Worm (Caenorhabditis elegans) whole organism, late embryonic: ENCODE data around the gene M153.5.

Experiments used
- K02D7.2 ChIP-seq: sonication (generic microtip); optimal IDR thresholded peaks from 2 replicates; lab custom pipeline; 2017; ENCODE audit warnings: mild to moderate bottlenecking, missing genetic modification characterization, missing compliant biosample characterization
- Y22D7AL.16 ChIP-seq: sonication (generic microtip); optimal IDR thresholded peaks from 2 replicates; lab custom pipeline; 2016; ENCODE audit warnings: missing genetic modification characterization, missing compliant biosample characterization
- ahr-1 ChIP-seq: sonication (generic microtip); optimal IDR thresholded peaks from 2 replicates; lab custom pipeline; 2016; ENCODE audit warnings: missing genetic modification characterization, missing compliant biosample characterization
- ceh-18 ChIP-seq: sonication (generic microtip); optimal IDR thresholded peaks from 2 replicates; lab custom pipeline; 2016; ENCODE audit warnings: missing genetic modification characterization, missing compliant biosample characterization
- ceh-19 ChIP-seq: fragments of 200-800 bp; sonication (Bioruptor generic); optimal IDR thresholded peaks from 2 replicates; lab custom pipeline; 2018; ENCODE audit warnings: mild to moderate bottlenecking, missing genetic modification characterization, missing compliant biosample characterization
- ceh-24 ChIP-seq: sonication (generic microtip); optimal IDR thresholded peaks from 2 replicates; lab custom pipeline; 2016; ENCODE audit warnings: mild to moderate bottlenecking, missing genetic modification characterization, missing compliant biosample characterization
- ceh-30 ChIP-seq: fragments of 150-350 bp; optimal IDR thresholded peaks from 2 replicates; lab custom pipeline; 2014; ENCODE audit warnings: missing biosample characterization, missing genetic modification characterization
- ceh-31 ChIP-seq: sonication (generic microtip); optimal IDR thresholded peaks from 2 replicates; lab custom pipeline; 2016; ENCODE audit warnings: missing genetic modification characterization, missing compliant biosample characterization
- ceh-34 ChIP-seq: sonication (generic microtip); optimal IDR thresholded peaks from 2 replicates; lab custom pipeline; 2016; ENCODE audit warnings: mild to moderate bottlenecking, missing genetic modification characterization, missing compliant biosample characterization
- ceh-45 ChIP-seq: fragments of 200-800 bp; sonication (Bioruptor generic); IDR thresholded peaks from 2 replicates; pipeline ENCODE4 v1.3.6; 2022; ENCODE audit warnings: missing genetic modification reagents, missing genetic modification characterization, missing compliant biosample characterization
- ceh-9 ChIP-seq: sonication (generic microtip); optimal IDR thresholded peaks from 2 replicates; lab custom pipeline; 2016; ENCODE audit warnings: mild to moderate bottlenecking, missing genetic modification characterization, inconsistent platforms, missing compliant biosample characterization
- che-1 ChIP-seq: sonication (generic microtip); optimal IDR thresholded peaks from 2 replicates; lab custom pipeline; 2016; ENCODE audit warnings: mild to moderate bottlenecking, missing genetic modification characterization, missing compliant biosample characterization
- ets-4 ChIP-seq: sonication (generic microtip); optimal IDR thresholded peaks from 2 replicates; lab custom pipeline; 2016; ENCODE audit warnings: missing genetic modification characterization, missing compliant biosample characterization
- fax-1 ChIP-seq: sonication (generic microtip); optimal IDR thresholded peaks from 2 replicates; lab custom pipeline; 2016; ENCODE audit warnings: missing genotype, missing genetic modification characterization, missing compliant biosample characterization
- fkh-10 ChIP-seq: fragments of 150-350 bp; optimal IDR thresholded peaks from 2 replicates; lab custom pipeline; 2014; ENCODE audit warnings: missing biosample characterization, missing genetic modification reagents, missing genetic modification characterization
- hlh-13 ChIP-seq: fragments of 200-800 bp; sonication (Bioruptor generic); optimal IDR thresholded peaks from 2 replicates; lab custom pipeline; 2018; ENCODE audit warnings: mild to moderate bottlenecking, missing genetic modification characterization, missing compliant biosample characterization
- hlh-15 ChIP-seq: sonication (generic microtip); optimal IDR thresholded peaks from 2 replicates; lab custom pipeline; 2016; ENCODE audit warnings: missing genetic modification characterization, missing compliant biosample characterization
- hlh-30 ChIP-seq: sonication (generic microtip); optimal IDR thresholded peaks from 2 replicates; lab custom pipeline; 2017; ENCODE audit warnings: antibody characterized with exemption, missing genetic modification characterization, missing compliant biosample characterization; ENCODE audit not compliant: insufficient read depth
- hlh-8 ChIP-seq: sonication (generic microtip); optimal IDR thresholded peaks from 2 replicates; lab custom pipeline; 2016; ENCODE audit warnings: missing genotype, missing genetic modification characterization, missing compliant biosample characterization
- lin-11 ChIP-seq: fragments of 200-800 bp; sonication (Bioruptor generic); optimal IDR thresholded peaks from 2 replicates; lab custom pipeline; 2018; ENCODE audit warnings: mild to moderate bottlenecking, missing genetic modification characterization, missing compliant biosample characterization
- madf-2 ChIP-seq: sonication (generic microtip); optimal IDR thresholded peaks from 2 replicates; lab custom pipeline; 2017; ENCODE audit warnings: missing genetic modification characterization, missing compliant biosample characterization
- mec-3 ChIP-seq: sonication (generic microtip); optimal IDR thresholded peaks from 2 replicates; lab custom pipeline; 2016; ENCODE audit warnings: borderline replicate concordance, missing genetic modification characterization, missing compliant biosample characterization
- nfya-1 ChIP-seq: sonication (generic microtip); optimal IDR thresholded peaks from 2 replicates; lab custom pipeline; 2017; ENCODE audit warnings: missing genetic modification characterization, mild to moderate bottlenecking, missing compliant biosample characterization, antibody characterized with exemption, moderate library complexity
- nhr-11 ChIP-seq: fragments of 150-350 bp; optimal IDR thresholded peaks from 2 replicates; lab custom pipeline; 2014; ENCODE audit warnings: missing biosample characterization, missing genetic modification characterization
- npax-4 ChIP-seq: sonication (generic microtip); optimal IDR thresholded peaks from 2 replicates; lab custom pipeline; 2016; ENCODE audit warnings: missing genetic modification characterization, missing compliant biosample characterization
- pat-9 ChIP-seq: fragments of 200-800 bp; sonication (Bioruptor generic); optimal IDR thresholded peaks from 2 replicates; lab custom pipeline; 2018; ENCODE audit warnings: mild to moderate bottlenecking, missing genetic modification characterization, moderate library complexity, missing compliant biosample characterization
- pax-1 ChIP-seq: fragments of 150-350 bp; optimal IDR thresholded peaks from 2 replicates; lab custom pipeline; 2014; ENCODE audit warnings: missing biosample characterization, missing genetic modification characterization
- pha-2 ChIP-seq: sonication (generic microtip); optimal IDR thresholded peaks from 2 replicates; lab custom pipeline; 2017; ENCODE audit warnings: mild to moderate bottlenecking, missing genetic modification characterization, missing compliant biosample characterization
- pqm-1 ChIP-seq: sonication (generic microtip); optimal IDR thresholded peaks from 2 replicates; lab custom pipeline; 2016; ENCODE audit warnings: missing genetic modification characterization, missing compliant biosample characterization
- pros-1 ChIP-seq: fragments of 150-350 bp; optimal IDR thresholded peaks from 2 replicates; lab custom pipeline; 2014; ENCODE audit warnings: missing biosample characterization, missing genetic modification reagents, missing genetic modification characterization
- ref-2 ChIP-seq: sonication (generic microtip); optimal IDR thresholded peaks from 2 replicates; lab custom pipeline; 2016; ENCODE audit warnings: missing genetic modification characterization, missing compliant biosample characterization
- rnt-1 ChIP-seq: sonication (generic microtip); optimal IDR thresholded peaks from 2 replicates; lab custom pipeline; 2016; ENCODE audit warnings: missing genetic modification characterization, missing compliant biosample characterization
- sdc-2 ChIP-seq: sonication (generic microtip); optimal IDR thresholded peaks from 2 replicates; lab custom pipeline; 2016; ENCODE audit warnings: missing genotype, missing genetic modification characterization, missing compliant biosample characterization
- sox-4 ChIP-seq: sonication (generic microtip); optimal IDR thresholded peaks from 2 replicates; lab custom pipeline; 2017; ENCODE audit warnings: mild to moderate bottlenecking, missing genetic modification characterization, inconsistent platforms, missing compliant biosample characterization
- syd-9 ChIP-seq: sonication (generic microtip); optimal IDR thresholded peaks from 2 replicates; lab custom pipeline; 2016; ENCODE audit warnings: mild to moderate bottlenecking, missing genetic modification characterization, moderate library complexity, missing compliant biosample characterization
- tbx-2 ChIP-seq: sonication (generic microtip); optimal IDR thresholded peaks from 2 replicates; lab custom pipeline; 2016; ENCODE audit warnings: missing genetic modification characterization, missing compliant biosample characterization
- unc-42 ChIP-seq: sonication (generic microtip); optimal IDR thresholded peaks from 2 replicates; lab custom pipeline; 2016; ENCODE audit warnings: missing genotype, missing genetic modification characterization, missing compliant biosample characterization
- unc-55 ChIP-seq: sonication (generic microtip); optimal IDR thresholded peaks from 2 replicates; lab custom pipeline; 2017; ENCODE audit warnings: missing biosample characterization, missing genetic modification reagents, missing genetic modification characterization
- unc-86 ChIP-seq: sonication (generic microtip); optimal IDR thresholded peaks from 2 replicates; lab custom pipeline; 2016; ENCODE audit warnings: missing genetic modification characterization, missing compliant biosample characterization
- ztf-16 ChIP-seq: sonication (generic microtip); optimal IDR thresholded peaks from 2 replicates; lab custom pipeline; 2017; ENCODE audit warnings: missing genetic modification characterization, missing compliant biosample characterization

M153.5 gene

DNA sequence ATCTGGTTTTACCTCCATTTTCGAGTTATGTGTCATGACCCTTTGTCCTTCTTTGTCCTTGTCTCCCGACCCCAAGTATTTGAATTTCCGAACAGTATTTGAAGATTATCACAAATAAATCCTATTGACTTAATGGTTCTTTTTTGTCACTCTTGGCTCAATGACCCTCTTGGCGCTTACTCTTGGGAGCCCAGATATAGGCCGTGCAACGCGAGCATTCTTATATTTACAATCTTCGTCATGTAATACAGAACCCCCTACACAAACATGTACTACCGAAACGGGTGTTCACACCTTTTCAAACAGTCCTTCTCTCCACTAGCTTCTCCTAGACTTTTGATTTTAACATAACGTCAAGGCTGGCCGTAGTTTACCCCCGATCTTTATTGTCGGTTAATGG lies at the start of gene M153.5:
TSS of gene M153.5 (plus strand) at position 301 of the 400 bp plus-strand sequence.
- TF ChIP-seq tbx-2 (tag; lab: Kevin White, UChicago) (no peak), ztf-16 (tag; lab: Kevin White, UChicago) (no peak), lin-11 (tag; lab: Kevin White, UChicago) (no peak), hlh-8 (tag; lab: Kevin White, UChicago) (no peak), unc-86 (tag; lab: Kevin White, UChicago) (no peak), hlh-13 (no peak), ceh-9 (no peak)

- TF ChIP-seq ceh-31 (no peak), Y22D7AL.16 (no peak), pax-1 (tag; lab: Kevin White, UChicago) (no peak), fkh-10 (GFP tag; lab: Kevin White, UChicago) (no peak), K02D7.2 (tag; lab: Kevin White, UChicago) (no peak), ets-4 (no peak), ceh-9 (no peak), unc-42 (tag; lab: Kevin White, UChicago) (no peak), mec-3 (no peak)
Measured at ce11 chrX:12095200-12095599, 48.6 kb upstream of the M153.5 start.

DNA sequence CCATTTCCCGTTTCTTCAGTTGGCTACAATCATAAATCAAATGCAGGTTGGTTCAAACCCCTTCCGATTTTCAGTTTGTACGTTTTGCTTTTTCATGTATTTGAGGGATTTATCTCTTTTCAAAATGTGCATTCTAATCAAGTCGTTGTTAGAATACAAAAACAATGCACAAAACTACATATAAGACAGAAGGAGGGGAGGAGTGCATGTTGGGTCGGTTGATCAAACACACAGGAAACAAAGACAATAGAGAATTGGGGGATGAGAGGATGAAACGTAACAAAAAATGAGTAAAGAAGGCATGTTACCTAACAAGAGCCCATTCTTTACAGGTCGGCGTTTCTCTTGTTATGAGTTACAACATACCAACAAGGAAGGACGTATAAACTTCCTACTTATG lies 45.8 kb upstream of the M153.5 start:
- TF ChIP-seq ets-4 (no peak), fax-1 (tag; lab: Kevin White, UChicago) (no peak), ref-2 (tag; lab: Kevin White, UChicago) (no peak), sox-4 (tag; lab: Kevin White, UChicago) (no peak), pax-1 (tag; lab: Kevin White, UChicago) (no peak), pat-9 (no peak), pha-2 (tag; lab: Kevin White, UChicago) (no peak), hlh-30 (tag; lab: Kevin White, UChicago) (no peak), pros-1 (tag; lab: Kevin White, UChicago) (no peak), ahr-1 (tag; lab: Kevin White, UChicago) (no peak), hlh-8 (tag; lab: Kevin White, UChicago) (no peak), ceh-45 (GFP tag; lab: Robert Waterston, UW) (no peak), rnt-1 (no peak), madf-2 (tag; lab: Kevin White, UChicago) (no peak), unc-86 (tag; lab: Kevin White, UChicago) (no peak), Y22D7AL.16 (no peak)
- TF ChIP-seq, all 69 proteins: peak for 0

DNA sequence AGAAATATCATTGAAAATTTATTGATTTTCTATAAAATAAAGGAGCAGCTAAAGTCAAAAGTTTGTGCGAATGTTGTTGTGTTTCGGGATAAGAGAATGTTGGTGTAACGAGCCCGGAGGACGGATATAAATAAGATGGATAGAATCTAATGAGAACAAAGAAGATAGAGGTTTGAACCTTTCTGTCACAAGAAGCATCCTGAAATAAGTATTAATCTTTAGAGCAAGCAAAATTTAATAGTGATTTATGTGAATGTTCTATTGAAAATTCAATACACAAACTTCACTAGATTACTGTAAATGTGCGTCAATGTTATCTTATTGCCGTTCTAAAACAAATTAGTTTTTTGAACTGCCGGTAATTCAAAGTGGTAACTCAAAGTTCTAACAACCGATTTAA lies 40.1 kb upstream of the M153.5 start, which contains the start of gene W03G11.3:
TSS of gene W03G11.3 (minus strand) at position 101 of the 400 bp plus-strand sequence.
- no peak for TF ChIP-seq ceh-19 (GFP tag; lab: Kevin White, UChicago)
- TF ChIP-seq ceh-30 (tag; lab: Kevin White, UChicago) = no peak
- no peak for TF ChIP-seq sdc-2 (tag; lab: Kevin White, UChicago)
- TF ChIP-seq ceh-18 (tag; lab: Kevin White, UChicago) = no peak
- TF ChIP-seq pros-1 (tag; lab: Kevin White, UChicago) = no peak
- TF ChIP-seq ceh-24 (tag; lab: Kevin White, UChicago) = no peak
- no peak for TF ChIP-seq nfya-1 (tag; lab: Kevin White, UChicago)
- TF ChIP-seq syd-9 (tag; lab: Kevin White, UChicago) = no peak
- TF ChIP-seq pax-1 (tag; lab: Kevin White, UChicago) = no peak
- TF ChIP-seq sox-4 (tag; lab: Kevin White, UChicago) = no peak
- TF ChIP-seq che-1 = no peak
- TF ChIP-seq hlh-15 (tag; lab: Kevin White, UChicago) = no peak
- TF ChIP-seq lin-11 (tag; lab: Kevin White, UChicago) = no peak
- TF ChIP-seq hlh-8 (tag; lab: Kevin White, UChicago) = no peak
- TF ChIP-seq pqm-1 = no peak
- TF ChIP-seq nhr-11 = no peak
- no peak for TF ChIP-seq unc-55 (GFP tag; lab: Kevin White, UChicago)
- no peak for TF ChIP-seq npax-4 (tag; lab: Kevin White, UChicago)
- no peak for TF ChIP-seq ceh-34
- TF ChIP-seq ahr-1 (tag; lab: Kevin White, UChicago) = no peak
